Fruit fly (Drosophila melanogaster) whole organism, prepupa: ENCODE data around the gene Gr28b.

Experiments
- Blimp-1 ChIP-seq: fragments of 200-800 bp; sonication (Bioruptor generic); optimal IDR thresholded peaks from 3 replicates; lab custom pipeline; 2017; ENCODE audit warnings: missing biosample characterization, missing genetic modification characterization, mild to moderate bottlenecking, moderate library complexity, missing genetic modification reagents
- CG10631 ChIP-seq: fragments of 200-800 bp; sonication (Bioruptor generic); optimal IDR thresholded peaks from 2 replicates; lab custom pipeline; 2016; ENCODE audit warnings: missing biosample characterization, missing genetic modification characterization
- CG11294 ChIP-seq: fragments of 200-800 bp; sonication (Bioruptor generic); IDR thresholded peaks from 2 replicates; pipeline ENCODE4 v1.3.6; 2022; ENCODE audit warnings: missing biosample characterization, missing genetic modification characterization
- CG11762 ChIP-seq: fragments of 200-800 bp; sonication (Bioruptor generic); optimal IDR thresholded peaks from 3 replicates; lab custom pipeline; 2016; ENCODE audit warnings: missing biosample characterization, missing genetic modification characterization; ENCODE audit not compliant: insufficient read depth
- CG11902 ChIP-seq: fragments of 200-800 bp; sonication (Bioruptor generic); optimal IDR thresholded peaks from 3 replicates; lab custom pipeline; 2016; ENCODE audit warnings: missing biosample characterization, missing genetic modification characterization
- CG15336 ChIP-seq: fragments of 200-800 bp; sonication (Bioruptor generic); IDR thresholded peaks from 2 replicates; pipeline ENCODE4 v1.3.6; 2022; ENCODE audit warnings: missing biosample characterization, missing genetic modification characterization
- CG32006 ChIP-seq: fragments of 200-800 bp; sonication (Bioruptor generic); optimal IDR thresholded peaks from 3 replicates; lab custom pipeline; 2017; ENCODE audit warnings: missing biosample characterization, mild to moderate bottlenecking, missing genetic modification characterization
- CG34406 ChIP-seq: fragments of 200-800 bp; sonication (Bioruptor generic); optimal IDR thresholded peaks from 3 replicates; lab custom pipeline; 2016; ENCODE audit warnings: missing biosample characterization, missing genetic modification characterization
- CG3919 ChIP-seq: fragments of 200-800 bp; sonication (Bioruptor generic); optimal IDR thresholded peaks from 3 replicates; lab custom pipeline; 2016; ENCODE audit warnings: missing biosample characterization, missing genetic modification characterization
- CG4318 ChIP-seq: fragments of 200-800 bp; sonication (Bioruptor generic); optimal IDR thresholded peaks from 3 replicates; lab custom pipeline; 2017; ENCODE audit warnings: missing biosample characterization, mild to moderate bottlenecking, missing genetic modification characterization
- CG6163 ChIP-seq: fragments of 200-800 bp; sonication (Bioruptor generic); IDR thresholded peaks from 3 replicates; pipeline ENCODE4 v1.3.6; 2022; ENCODE audit warnings: missing biosample characterization, missing genetic modification characterization
- CG6792 ChIP-seq: fragments of 200-800 bp; sonication (Bioruptor generic); optimal IDR thresholded peaks from 3 replicates; lab custom pipeline; 2016; ENCODE audit warnings: missing biosample characterization, missing genetic modification characterization
- CG6808 ChIP-seq: fragments of 200-800 bp; sonication (Bioruptor generic); optimal IDR thresholded peaks from 3 replicates; lab custom pipeline; 2017; ENCODE audit warnings: missing biosample characterization, missing genetic modification characterization, mild to moderate bottlenecking, moderate library complexity, missing genetic modification reagents
- CG6854 ChIP-seq: fragments of 200-800 bp; sonication (Bioruptor generic); optimal IDR thresholded peaks from 2 replicates; lab custom pipeline; 2017; ENCODE audit warnings: missing biosample characterization, mild to moderate bottlenecking, missing genetic modification characterization
- CG7368 ChIP-seq: fragments of 200-800 bp; sonication (Bioruptor generic); optimal IDR thresholded peaks from 3 replicates; lab custom pipeline; 2016; ENCODE audit warnings: missing biosample characterization, missing genetic modification characterization
- CG8119 ChIP-seq: fragments of 200-800 bp; sonication (Bioruptor generic); IDR thresholded peaks from 3 replicates; pipeline ENCODE4 v1.3.6; 2022; ENCODE audit warnings: missing biosample characterization, missing genetic modification characterization
- CG9139 ChIP-seq: fragments of 200-800 bp; sonication (Bioruptor generic); optimal IDR thresholded peaks from 3 replicates; lab custom pipeline; 2017; ENCODE audit warnings: missing biosample characterization, mild to moderate bottlenecking, missing genetic modification characterization
- Eip75B ChIP-seq: fragments of 200-800 bp; sonication (Bioruptor generic); optimal IDR thresholded peaks from 3 replicates; lab custom pipeline; 2016; ENCODE audit warnings: missing biosample characterization, missing genetic modification characterization
- Eip78C ChIP-seq: fragments of 200-800 bp; sonication (Bioruptor generic); peaks from one replicate; lab custom pipeline; 2016; ENCODE audit warnings: missing biosample characterization, missing genetic modification characterization
- Ets21C ChIP-seq: fragments of 200-800 bp; sonication (Bioruptor generic); optimal IDR thresholded peaks from 3 replicates; lab custom pipeline; 2016; ENCODE audit warnings: missing biosample characterization, missing genetic modification characterization
- Ets96B ChIP-seq: fragments of 200-800 bp; optimal IDR thresholded peaks from 2 replicates; lab custom pipeline; 2019; ENCODE audit warnings: missing biosample characterization, mild to moderate bottlenecking, missing genetic modification characterization, moderate library complexity
- Gug ChIP-seq: fragments of 200-800 bp; sonication (Bioruptor generic); IDR thresholded peaks from 2 replicates; pipeline ENCODE4 v1.3.6; 2022; ENCODE audit warnings: missing biosample characterization, missing genetic modification characterization
- Hr39 ChIP-seq: fragments of 200-800 bp; sonication (Bioruptor generic); optimal IDR thresholded peaks from 2 replicates; lab custom pipeline; 2016; ENCODE audit warnings: missing biosample characterization, missing genetic modification characterization
- Hr4 ChIP-seq: fragments of 200-800 bp; sonication (Bioruptor generic); optimal IDR thresholded peaks from 3 replicates; lab custom pipeline; 2016; ENCODE audit warnings: missing biosample characterization, missing genetic modification characterization
- Met ChIP-seq: fragments of 200-800 bp; sonication (Bioruptor generic); optimal IDR thresholded peaks from 3 replicates; lab custom pipeline; 2016; ENCODE audit warnings: missing biosample characterization, missing genetic modification characterization
- OdsH ChIP-seq: fragments of 200-800 bp; sonication (Bioruptor generic); optimal IDR thresholded peaks from 3 replicates; lab custom pipeline; 2016; ENCODE audit warnings: missing biosample characterization, missing genetic modification characterization
- Smox ChIP-seq: fragments of 200-800 bp; sonication (Bioruptor generic); optimal IDR thresholded peaks from 3 replicates; lab custom pipeline; 2016; ENCODE audit warnings: missing biosample characterization, missing genetic modification characterization
- Sox102F ChIP-seq: fragments of 200-800 bp; sonication (Bioruptor generic); optimal IDR thresholded peaks from 2 replicates; lab custom pipeline; 2016; ENCODE audit warnings: missing biosample characterization, mild to moderate bottlenecking, missing genetic modification characterization
- Sox14 ChIP-seq: fragments of 200-800 bp; sonication (Bioruptor generic); optimal IDR thresholded peaks from 3 replicates; lab custom pipeline; 2016; ENCODE audit warnings: missing biosample characterization, missing genetic modification characterization
- Sox15 ChIP-seq: fragments of 200-800 bp; sonication (Bioruptor generic); optimal IDR thresholded peaks from 3 replicates; lab custom pipeline; 2016; ENCODE audit warnings: missing biosample characterization, missing genetic modification characterization
- achi ChIP-seq: fragments of 200-800 bp; sonication (Bioruptor generic); optimal IDR thresholded peaks from 3 replicates; lab custom pipeline; 2016; ENCODE audit warnings: missing biosample characterization, missing genetic modification characterization
- cyc ChIP-seq: fragments of 200-800 bp; sonication (Bioruptor generic); optimal IDR thresholded peaks from 3 replicates; lab custom pipeline; 2016; ENCODE audit warnings: missing biosample characterization, missing genetic modification characterization
- dac ChIP-seq: fragments of 200-800 bp; sonication (Bioruptor generic); optimal IDR thresholded peaks from 2 replicates; lab custom pipeline; 2017; ENCODE audit warnings: missing biosample characterization, mild to moderate bottlenecking, missing genetic modification characterization
- dsx ChIP-seq: fragments of 200-800 bp; optimal IDR thresholded peaks from 3 replicates; lab custom pipeline; 2019; ENCODE audit warnings: missing biosample characterization, mild to moderate bottlenecking, missing genetic modification characterization, moderate library complexity; ENCODE audit not compliant: poor library complexity, severe bottlenecking
- eg ChIP-seq: fragments of 200-800 bp; sonication (Bioruptor generic); IDR thresholded peaks from 3 replicates; pipeline ENCODE4 v1.3.6; 2022; ENCODE audit warnings: missing biosample characterization, missing genetic modification characterization
- esn ChIP-seq: fragments of 200-800 bp; sonication (Bioruptor generic); optimal IDR thresholded peaks from 2 replicates; lab custom pipeline; 2016; ENCODE audit warnings: missing biosample characterization, mild to moderate bottlenecking, missing genetic modification characterization, moderate library complexity
- fd85E ChIP-seq: fragments of 200-800 bp; sonication (Bioruptor generic); optimal IDR thresholded peaks from 3 replicates; lab custom pipeline; 2016; ENCODE audit warnings: missing biosample characterization, missing genetic modification characterization
- fkh ChIP-seq: fragments of 200-800 bp; sonication (Bioruptor generic); optimal IDR thresholded peaks from 3 replicates; lab custom pipeline; 2017; ENCODE audit warnings: missing biosample characterization, mild to moderate bottlenecking, missing genetic modification characterization, moderate library complexity
- net ChIP-seq: fragments of 200-800 bp; sonication (Bioruptor generic); optimal IDR thresholded peaks from 3 replicates; lab custom pipeline; 2016; ENCODE audit warnings: missing biosample characterization, missing genetic modification characterization
- pdm3 ChIP-seq: fragments of 200-800 bp; sonication (Bioruptor generic); optimal IDR thresholded peaks from 3 replicates; lab custom pipeline; 2016; ENCODE audit warnings: missing biosample characterization, missing genetic modification characterization
- salr ChIP-seq, 2 experiments: fragments of 200-800 bp; sonication (Bioruptor generic); optimal IDR thresholded peaks; 3 replicates each; lab custom pipeline; 2016 to 2018; ENCODE audit warnings: missing biosample characterization in 2 of 2, missing genetic modification characterization in 2 of 2, mild to moderate bottlenecking in 1 of 2
- spab ChIP-seq: fragments of 200-800 bp; sonication (Bioruptor generic); optimal IDR thresholded peaks from 2 replicates; lab custom pipeline; 2017; ENCODE audit warnings: missing biosample characterization, mild to moderate bottlenecking, missing genetic modification characterization, missing genetic modification reagents
- ss ChIP-seq, 2 experiments: fragments of 200-800 bp; sonication (Bioruptor generic); optimal IDR thresholded peaks; 2 replicates in 1 of 2; 3 replicates in 1 of 2; lab custom pipeline; 2017 to 2018; ENCODE audit warnings: mild to moderate bottlenecking in 2 of 2, missing biosample characterization in 2 of 2, missing genetic modification characterization in 2 of 2, moderate library complexity in 1 of 2
- svp ChIP-seq: fragments of 200-800 bp; sonication (Bioruptor generic); peaks from one replicate; lab custom pipeline; 2016; ENCODE audit warnings: missing biosample characterization, missing genetic modification characterization
- topi ChIP-seq: fragments of 200-800 bp; sonication (Bioruptor generic); optimal IDR thresholded peaks from 3 replicates; lab custom pipeline; 2016; ENCODE audit warnings: missing biosample characterization, missing genetic modification characterization
- vri ChIP-seq: fragments of 200-800 bp; sonication (Bioruptor generic); optimal IDR thresholded peaks from 3 replicates; lab custom pipeline; 2016; ENCODE audit warnings: missing biosample characterization, mild to moderate bottlenecking, missing genetic modification characterization

Gene Gr28b

DNA sequence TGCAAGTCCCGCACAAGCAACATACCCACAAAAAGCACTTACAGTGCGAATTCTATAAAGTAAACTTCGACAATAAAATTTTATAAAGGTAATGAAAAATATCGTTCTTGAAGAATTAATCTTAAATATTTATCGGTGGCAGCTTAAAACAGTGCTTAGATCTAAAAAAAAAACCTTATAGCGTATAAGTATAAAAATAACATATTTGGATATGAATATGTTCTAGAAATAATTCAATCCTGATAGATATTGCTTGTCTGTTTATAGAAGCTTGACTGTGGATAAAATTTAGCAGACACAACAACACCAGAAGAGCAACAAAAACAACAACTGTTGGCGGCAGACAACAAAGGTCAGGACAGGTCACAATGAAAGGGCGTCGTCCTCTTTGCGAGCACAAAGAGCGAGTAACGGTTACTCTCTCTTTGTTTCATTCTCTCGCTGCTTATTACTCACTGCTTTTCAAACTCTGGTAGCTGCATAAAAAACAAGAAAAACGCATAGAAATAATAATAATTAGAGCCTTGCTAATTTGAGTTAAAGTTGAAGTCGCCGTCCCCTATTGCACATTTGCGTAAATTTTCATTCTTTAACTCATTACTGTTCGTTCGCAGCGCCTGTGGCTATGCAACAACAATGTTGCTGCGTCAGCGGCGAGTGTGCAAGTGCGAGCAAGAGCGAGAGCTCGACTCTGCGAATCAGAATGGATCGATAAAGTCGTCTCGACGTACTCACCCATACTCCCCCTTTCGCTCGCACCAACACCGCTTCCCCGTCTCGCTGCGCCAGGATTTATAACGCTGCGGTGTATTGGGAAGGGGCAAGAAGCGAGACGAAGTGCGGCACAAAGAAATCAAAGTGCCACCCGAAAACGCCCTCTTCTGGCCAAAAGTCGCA lies 42.4 kb downstream of the Gr28b start (continued):
- TF ChIP-seq Eip75B = peak; percentile 78
- TF ChIP-seq salr (GFP tag; optimal IDR thresholded peaks at IDR 0.05; lab: Kevin White, UChicago) = peak in 1 of 2 experiments; percentile 43
- TF ChIP-seq Hr4 (GFP tag; lab: Kevin White, UChicago) = peak; percentile 44
- peak; percentile 54 for TF ChIP-seq CG32006 (GFP tag; lab: Kevin White, UChicago)
- peak; percentile 77 for TF ChIP-seq achi
- peak; percentile 70 for TF ChIP-seq CG34406 (GFP tag; lab: Kevin White, UChicago)
- TF ChIP-seq CG3919 = peak; percentile 53
- TF ChIP-seq spab (GFP tag; lab: Kevin White, UChicago) = peak; percentile 15
- TF ChIP-seq esn (GFP tag; lab: Kevin White, UChicago) = peak; percentile 89
- TF ChIP-seq CG6854 (GFP tag; lab: Kevin White, UChicago) = peak; percentile 31
- TF ChIP-seq CG9139 (GFP tag; lab: Kevin White, UChicago) = peak; percentile 50
- no peak for TF ChIP-seq fkh (GFP tag; lab: Kevin White, UChicago)
- peak; percentile 79 for TF ChIP-seq Sox102F (GFP tag; lab: Kevin White, UChicago)
- peak; percentile 38 for TF ChIP-seq CG4318
- no peak for TF ChIP-seq vri (GFP tag; lab: Kevin White, UChicago)
- no peak for TF ChIP-seq Sox15
- peak; percentile 69 for TF ChIP-seq Hr39 (GFP tag; lab: Kevin White, UChicago)
- TF ChIP-seq Eip78C (GFP tag; lab: Kevin White, UChicago) = peak; percentile 86
- TF ChIP-seq OdsH (GFP tag; lab: Kevin White, UChicago) = peak; percentile 54
- TF ChIP-seq Met (GFP tag; lab: Kevin White, UChicago) = peak; percentile 92
- peak in 1 of 2 experiments; percentile 76 for TF ChIP-seq ss (GFP tag; optimal IDR thresholded peaks at IDR 0.05; lab: Kevin White, UChicago)
- peak; percentile 69 for TF ChIP-seq Smox
- TF ChIP-seq eg (GFP tag; lab: Robert Waterston, UW) = peak; percentile 52; the same call in 1 of the 3 replicates
- no peak for TF ChIP-seq CG7368 (GFP tag; lab: Kevin White, UChicago)
- peak; percentile 81 for TF ChIP-seq Sox14
- no peak for TF ChIP-seq Gug (GFP tag; lab: Robert Waterston, UW)
- TF ChIP-seq fd85E (GFP tag; lab: Kevin White, UChicago) = no peak
- TF ChIP-seq CG6808 (GFP tag; lab: Kevin White, UChicago) = peak; percentile 64
- TF ChIP-seq CG6792 = peak; percentile 45
- TF ChIP-seq svp = peak; percentile 95
- TF ChIP-seq CG10631 (GFP tag; lab: Kevin White, UChicago) = peak; percentile 78
- peak; percentile 40 for TF ChIP-seq CG11902 (GFP tag; lab: Kevin White, UChicago)
- peak; percentile 64 for TF ChIP-seq CG15336 (GFP tag; lab: Robert Waterston, UW)
- TF ChIP-seq dac = no peak
- TF ChIP-seq CG11762 (GFP tag; lab: Kevin White, UChicago) = peak; percentile 31

DNA sequence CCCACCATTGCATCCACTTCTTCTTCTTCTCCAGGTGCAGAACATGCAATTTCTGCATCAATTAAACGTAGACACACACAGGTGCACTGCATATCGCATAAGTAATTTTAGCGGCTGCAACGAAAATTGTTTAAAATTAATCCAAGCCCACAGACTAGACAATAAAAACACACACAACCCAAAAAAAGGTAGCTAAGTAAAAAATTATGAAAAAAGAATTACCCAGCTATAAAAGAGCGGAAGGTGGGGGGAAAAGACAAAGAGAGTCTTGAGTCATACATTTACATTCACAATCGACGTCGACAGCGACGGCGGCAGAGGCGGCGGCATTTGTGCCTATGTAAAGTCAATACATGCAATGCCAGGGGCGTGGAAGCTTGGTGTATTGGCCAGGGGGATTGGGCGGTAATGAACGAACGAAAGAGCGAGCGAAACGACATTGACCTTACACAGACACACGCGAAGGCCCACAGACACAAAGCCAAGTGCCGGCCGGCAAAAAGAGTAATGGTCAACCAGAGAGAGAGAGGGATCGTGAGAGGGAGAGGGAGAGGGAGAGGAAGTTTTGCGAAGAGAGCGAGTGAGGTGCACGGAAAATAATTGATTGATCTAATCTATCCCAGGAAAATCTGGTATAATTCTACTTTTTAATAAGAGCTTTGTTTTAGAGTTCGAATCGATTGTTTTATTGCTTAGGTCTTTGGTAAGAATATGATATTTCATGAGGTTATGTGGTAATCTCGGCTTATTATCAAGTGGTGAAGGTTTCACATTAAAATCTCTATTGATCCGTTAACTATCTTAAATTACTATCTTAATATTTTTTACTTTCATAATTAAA lies 43.7 kb downstream of the Gr28b start:
- peak; percentile 80 for TF ChIP-seq Sox102F (GFP tag; lab: Kevin White, UChicago)
- peak; percentile 67 for TF ChIP-seq net (GFP tag; lab: Kevin White, UChicago)
- peak; percentile 98 for TF ChIP-seq svp
- TF ChIP-seq CG34406 (GFP tag; lab: Kevin White, UChicago) = peak; percentile 81
- TF ChIP-seq Blimp-1 = peak; percentile 72
- peak; percentile 65 for TF ChIP-seq pdm3 (GFP tag; lab: Kevin White, UChicago)
- peak; percentile 38 for TF ChIP-seq Gug (GFP tag; lab: Robert Waterston, UW)
- TF ChIP-seq dsx (GFP tag; lab: Kevin White, UChicago) = peak; percentile 57
- TF ChIP-seq achi = peak; percentile 89
- peak; percentile 53 for TF ChIP-seq CG6808 (GFP tag; lab: Kevin White, UChicago)
- peak; percentile 87 for TF ChIP-seq CG10631 (GFP tag; lab: Kevin White, UChicago)
- peak; percentile 59; the same call in 1 of the 3 replicates for TF ChIP-seq CG6163 (GFP tag; lab: Robert Waterston, UW)
- 0 out of 2 replicates have a peak, but pooled peaks have one; percentile 48 for TF ChIP-seq CG11294 (GFP tag; lab: Robert Waterston, UW)
- peak; percentile 75 for TF ChIP-seq cyc (GFP tag; lab: Kevin White, UChicago)
- TF ChIP-seq topi (GFP tag; lab: Kevin White, UChicago) = peak; percentile 84
- TF ChIP-seq spab (GFP tag; lab: Kevin White, UChicago) = peak; percentile 67
- peak; percentile 85 for TF ChIP-seq CG8119 (GFP tag; lab: Robert Waterston, UW)
- TF ChIP-seq Ets96B (tag; lab: Kevin White, UChicago) = peak; percentile 85
- TF ChIP-seq CG9139 (GFP tag; lab: Kevin White, UChicago) = peak; percentile 45
- peak; percentile 52 for TF ChIP-seq Ets21C (GFP tag; lab: Kevin White, UChicago)
- TF ChIP-seq Met (GFP tag; lab: Kevin White, UChicago) = peak; percentile 88
